Worm (Caenorhabditis elegans): ENCODE results near the gene npp-24.

DNA sequence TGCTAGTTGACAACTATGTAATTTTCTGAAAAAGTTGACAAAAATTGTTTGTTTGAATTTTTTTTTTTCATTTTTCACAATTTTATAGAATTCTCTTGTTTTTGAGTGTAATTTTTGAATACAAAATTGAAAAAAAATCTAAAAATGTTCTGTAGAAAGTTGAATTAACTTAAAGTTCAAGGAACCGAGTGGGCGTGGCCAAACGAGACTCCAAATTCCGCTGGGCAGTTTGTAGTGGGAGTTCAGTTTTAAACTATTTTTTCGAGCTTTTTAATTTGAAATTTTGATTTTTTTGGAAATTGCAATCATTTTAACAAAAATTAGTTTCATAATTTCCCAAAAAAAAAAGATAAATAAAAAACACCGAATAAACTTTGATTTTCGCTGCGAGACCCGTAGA is 31.4 kb downstream of the npp-24 start:
- no peak for TF ChIP-seq nhr-10 (tag; optimal IDR thresholded peaks at IDR 0.05)
- TF ChIP-seq dmd-4 (tag; optimal IDR thresholded peaks at IDR 0.05): no peak
- no peak for TF ChIP-seq nhr-77 (tag; optimal IDR thresholded peaks at IDR 0.05)
- no peak for TF ChIP-seq ZK546.5 (tag; optimal IDR thresholded peaks at IDR 0.05)
- TF ChIP-seq mdl-1 (tag; optimal IDR thresholded peaks at IDR 0.05): no peak
- TF ChIP-seq nhr-237 (tag; optimal IDR thresholded peaks at IDR 0.05): no peak
- no peak for TF ChIP-seq sma-3 (GFP tag; optimal IDR thresholded peaks at IDR 0.05)
- no peak for TF ChIP-seq elt-3 (tag; optimal IDR thresholded peaks at IDR 0.05)
- TF ChIP-seq lsy-2 (tag; optimal IDR thresholded peaks at IDR 0.05): no peak
- no peak for TF ChIP-seq ceh-82 (tag; optimal IDR thresholded peaks at IDR 0.05)
- no peak for TF ChIP-seq snpc-4 (tag; optimal IDR thresholded peaks at IDR 0.05)
